Fruit fly (Drosophila melanogaster) whole organism, wandering third instar larva: ENCODE data around the gene cort.

Experiments
- Abd-B ChIP-seq: fragments of >200 bp; optimal IDR thresholded peaks from 2 replicates; lab custom pipeline; 2017; ENCODE audit warnings: missing biosample characterization, missing genetic modification characterization
- CG32264 ChIP-seq: fragments of 200-800 bp; sonication (Bioruptor generic); optimal IDR thresholded peaks from 2 replicates; lab custom pipeline; 2016; ENCODE audit warnings: missing biosample characterization, missing genetic modification characterization
- CG9705 ChIP-seq: fragments of 200-800 bp; sonication (Bioruptor generic); optimal IDR thresholded peaks from 2 replicates; lab custom pipeline; 2018; ENCODE audit warnings: missing biosample characterization, mild to moderate bottlenecking, missing genetic modification characterization
- CrebA ChIP-seq: fragments of 200-800 bp; sonication (Bioruptor generic); optimal IDR thresholded peaks from 2 replicates; lab custom pipeline; 2016; ENCODE audit warnings: missing biosample characterization, mild to moderate bottlenecking, missing genetic modification characterization, borderline replicate concordance
- Dfd ChIP-seq: fragments of >200 bp; optimal IDR thresholded peaks from 2 replicates; lab custom pipeline; 2017; ENCODE audit warnings: missing biosample characterization, missing genetic modification characterization
- Dif ChIP-seq: fragments of 200-275, 200-300 bp; sonication (Bioruptor generic); optimal IDR thresholded peaks from 2 replicates; lab custom pipeline; 2018; ENCODE audit warnings: missing biosample characterization, missing genetic modification characterization; ENCODE audit not compliant: partially characterized antibody
- GATAd ChIP-seq: sonication (Bioruptor generic); optimal IDR thresholded peaks from 2 replicates; lab custom pipeline; 2016; ENCODE audit warnings: missing biosample characterization, missing genetic modification characterization
- HLH106 ChIP-seq: fragments of 200-800 bp; optimal IDR thresholded peaks from 3 replicates; lab custom pipeline; 2019; ENCODE audit warnings: missing biosample characterization, mild to moderate bottlenecking, missing genetic modification characterization, moderate library complexity
- Hnf4 ChIP-seq: fragments of 200-800 bp; sonication (Bioruptor generic); optimal IDR thresholded peaks from 2 replicates; lab custom pipeline; 2016; ENCODE audit warnings: missing biosample characterization, mild to moderate bottlenecking, missing genetic modification characterization
- Hr78 ChIP-seq: fragments of >200 bp; optimal IDR thresholded peaks from 2 replicates; lab custom pipeline; 2017; ENCODE audit warnings: missing biosample characterization, missing genetic modification characterization
- Hr83 ChIP-seq: fragments of 200-300 bp; sonication (Bioruptor generic); optimal IDR thresholded peaks from 2 replicates; lab custom pipeline; 2016; ENCODE audit warnings: missing biosample characterization, mild to moderate bottlenecking, missing genetic modification characterization, moderate library complexity; ENCODE audit not compliant: poor library complexity, severe bottlenecking
- Jra ChIP-seq: sonication (Bioruptor generic); optimal IDR thresholded peaks from 2 replicates; lab custom pipeline; 2016; ENCODE audit warnings: missing biosample characterization, missing genetic modification characterization
- Mio ChIP-seq: sonication (Bioruptor generic); optimal IDR thresholded peaks from 2 replicates; lab custom pipeline; 2016; ENCODE audit warnings: missing biosample characterization, missing genetic modification characterization
- Myc ChIP-seq: fragments of >200 bp; optimal IDR thresholded peaks from 2 replicates; lab custom pipeline; 2017
- N ChIP-seq: fragments of >200 bp; optimal IDR thresholded peaks from 2 replicates; lab custom pipeline; 2018; ENCODE audit warnings: missing biosample characterization, missing external identifiers, missing genetic modification characterization
- OdsH ChIP-seq: fragments of 200-800 bp; sonication (Bioruptor generic); optimal IDR thresholded peaks from 2 replicates; lab custom pipeline; 2016; ENCODE audit warnings: missing biosample characterization, mild to moderate bottlenecking, missing genetic modification characterization
- Sp1 ChIP-seq: fragments of 200-800 bp; sonication (Bioruptor generic); optimal IDR thresholded peaks from 3 replicates; lab custom pipeline; 2019; ENCODE audit warnings: missing biosample characterization, mild to moderate bottlenecking, missing genetic modification characterization, moderate library complexity
- Vsx2 ChIP-seq: fragments of 200-300, 225-300 bp; sonication (Bioruptor generic); optimal IDR thresholded peaks from 2 replicates; lab custom pipeline; 2018; ENCODE audit warnings: missing biosample characterization, missing genetic modification characterization; ENCODE audit not compliant: partially characterized antibody
- br ChIP-seq: fragments of 200-800 bp; sonication (Bioruptor generic); optimal IDR thresholded peaks from 2 replicates; lab custom pipeline; 2016; ENCODE audit warnings: missing biosample characterization, missing genetic modification characterization
- brk ChIP-seq: fragments of 200-800 bp; sonication (Bioruptor generic); optimal IDR thresholded peaks from 2 replicates; lab custom pipeline; 2016; ENCODE audit warnings: missing biosample characterization, mild to moderate bottlenecking, missing genetic modification characterization
- dl ChIP-seq, 2 experiments: fragments of 175-275, 200-275 bp in 1 of 2; fragments of 200-275 bp in 1 of 2; sonication (Bioruptor generic); optimal IDR thresholded peaks; lab custom pipeline; 2018; ENCODE audit warnings: mild to moderate bottlenecking in 2 of 2, missing biosample characterization in 2 of 2, missing genetic modification characterization in 2 of 2, moderate library complexity in 2 of 2; ENCODE audit not compliant: partially characterized antibody in 2 of 2, insufficient read depth in 1 of 2
- dmrt93B ChIP-seq: fragments of 200-800 bp; sonication (Bioruptor generic); optimal IDR thresholded peaks from 2 replicates; lab custom pipeline; 2018; ENCODE audit warnings: missing biosample characterization, mild to moderate bottlenecking, missing genetic modification characterization
- dsf ChIP-seq: sonication (Bioruptor generic); optimal IDR thresholded peaks from 2 replicates; lab custom pipeline; 2016; ENCODE audit warnings: missing biosample characterization, missing genetic modification characterization, borderline replicate concordance
- ey ChIP-seq: fragments of 200-800 bp; sonication (Bioruptor generic); optimal IDR thresholded peaks from 2 replicates; lab custom pipeline; 2016; ENCODE audit warnings: missing biosample characterization, missing genetic modification characterization
- foxo ChIP-seq, 2 experiments: fragments of 200-800 bp; sonication (Bioruptor generic); optimal IDR thresholded peaks; 2 replicates in 1 of 2; 3 replicates in 1 of 2; lab custom pipeline; 2016 to 2017; ENCODE audit warnings: missing biosample characterization in 2 of 2, missing genetic modification characterization in 2 of 2
- fru ChIP-seq: fragments of 200-800 bp; sonication (Bioruptor generic); optimal IDR thresholded peaks from 3 replicates; lab custom pipeline; 2016; ENCODE audit warnings: missing biosample characterization, mild to moderate bottlenecking, missing genetic modification characterization
- h ChIP-seq: fragments of 200-800 bp; sonication (Bioruptor generic); optimal IDR thresholded peaks from 3 replicates; lab custom pipeline; 2016; ENCODE audit warnings: missing biosample characterization, mild to moderate bottlenecking, missing genetic modification characterization
- jim ChIP-seq: fragments of 175-275, 200-325 bp; sonication (Bioruptor generic); optimal IDR thresholded peaks from 2 replicates; lab custom pipeline; 2016; ENCODE audit warnings: missing biosample characterization, mild to moderate bottlenecking, missing genetic modification characterization
- lola ChIP-seq: fragments of >200 bp; optimal IDR thresholded peaks from 2 replicates; lab custom pipeline; 2017; ENCODE audit warnings: missing biosample characterization, missing genetic modification characterization
- psq ChIP-seq: fragments of 200-800 bp; sonication (Bioruptor generic); optimal IDR thresholded peaks from 3 replicates; lab custom pipeline; 2017; ENCODE audit warnings: missing biosample characterization, mild to moderate bottlenecking, missing genetic modification characterization, moderate library complexity
- rgr ChIP-seq: fragments of 200-800 bp; sonication (Bioruptor generic); optimal IDR thresholded peaks from 3 replicates; lab custom pipeline; 2016; ENCODE audit warnings: missing biosample characterization, mild to moderate bottlenecking, missing genetic modification characterization
- sage ChIP-seq: fragments of 200-800 bp; sonication (Bioruptor generic); optimal IDR thresholded peaks from 2 replicates; lab custom pipeline; 2016; ENCODE audit warnings: missing biosample characterization, mild to moderate bottlenecking, missing genetic modification characterization
- sv ChIP-seq: fragments of 200-800 bp; sonication (Bioruptor generic); optimal IDR thresholded peaks from 3 replicates; lab custom pipeline; 2016; ENCODE audit warnings: missing biosample characterization, missing genetic modification characterization
- tai ChIP-seq: sonication (Bioruptor generic); optimal IDR thresholded peaks from 2 replicates; lab custom pipeline; 2016; ENCODE audit warnings: missing biosample characterization, missing genetic modification characterization
- usp ChIP-seq: fragments of >200 bp; optimal IDR thresholded peaks from 2 replicates; lab custom pipeline; 2017; ENCODE audit warnings: missing biosample characterization, missing genetic modification characterization
- woc ChIP-seq: sonication (Bioruptor generic); optimal IDR thresholded peaks from 2 replicates; lab custom pipeline; 2016; ENCODE audit warnings: missing biosample characterization, mild to moderate bottlenecking, missing genetic modification characterization

The cort gene

DNA sequence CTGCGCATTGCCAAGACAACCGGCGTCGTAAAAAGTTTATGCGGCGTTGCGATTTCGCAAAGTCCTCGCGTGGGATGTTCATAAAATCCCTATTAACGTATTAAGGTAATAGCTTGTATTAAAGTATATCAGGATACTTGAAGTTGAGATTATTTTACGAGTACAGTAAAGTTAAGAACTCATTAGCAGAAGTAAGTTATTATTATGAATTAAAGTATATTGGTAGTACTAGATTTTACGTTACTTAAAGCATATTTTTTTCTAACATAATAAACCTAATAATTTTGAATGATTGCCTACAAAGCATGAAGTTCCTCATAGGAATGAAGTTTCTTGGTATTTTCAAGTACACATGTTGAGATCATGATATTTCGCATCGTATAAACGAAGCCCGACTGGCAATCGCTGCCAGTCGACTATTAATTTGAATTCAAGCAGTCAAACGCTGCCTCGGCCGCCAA, 17.4 kb upstream of the cort start:
- TF ChIP-seq rgr (GFP tag; lab: Kevin White, UChicago) (peak; percentile 24), brk (GFP tag; lab: Kevin White, UChicago) (no peak), ey (peak; percentile 23), OdsH (GFP tag; lab: Kevin White, UChicago) (peak; percentile 45), Sp1 (GFP tag; lab: Kevin White, UChicago) (peak; percentile 65), lola (GFP tag; lab: Kevin White, UChicago) (no peak), Myc (lab: Kevin White, UChicago) (no peak), HLH106 (tag; lab: Kevin White, UChicago) (peak; percentile 52), foxo (GFP tag; optimal IDR thresholded peaks at IDR 0.05; lab: Kevin White, UChicago) (peak in 1 of 2 experiments; percentile 56), fru (GFP tag; lab: Kevin White, UChicago) (peak; percentile 49), woc (GFP tag; lab: Kevin White, UChicago) (peak; percentile 35), CG32264 (GFP tag; lab: Kevin White, UChicago) (no peak), h (peak; percentile 65), Mio (GFP tag; lab: Kevin White, UChicago) (no peak), br (GFP tag; lab: Kevin White, UChicago) (peak; percentile 37), usp (no peak), sv (no peak), GATAd (GFP tag; lab: Kevin White, UChicago) (no peak), CG9705 (peak; percentile 18), psq (peak; percentile 40), CrebA (GFP tag; lab: Kevin White, UChicago) (no peak)

DNA sequence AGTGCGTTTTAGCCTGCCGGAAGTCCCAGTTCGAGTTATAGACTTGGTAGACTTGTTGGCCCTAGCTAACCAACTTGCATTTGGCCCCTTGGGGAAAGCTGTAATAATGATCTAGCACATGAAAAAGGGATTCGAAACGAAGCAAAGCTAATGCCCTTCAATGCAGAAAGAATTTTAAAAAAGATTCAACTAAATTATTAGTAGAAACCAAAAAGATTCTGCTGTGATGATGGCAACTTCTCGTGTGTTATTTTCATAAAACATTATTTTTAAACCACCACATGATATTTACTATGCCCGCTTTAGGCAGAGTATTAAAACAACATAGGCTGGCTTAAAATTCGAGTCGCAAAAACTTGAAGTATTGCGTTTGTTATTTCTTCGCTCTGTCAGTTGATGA, 15.6 kb upstream of the cort start:
- TF ChIP-seq Myc (lab: Kevin White, UChicago) (no peak), h (peak; percentile 2), CrebA (GFP tag; lab: Kevin White, UChicago) (no peak)

DNA sequence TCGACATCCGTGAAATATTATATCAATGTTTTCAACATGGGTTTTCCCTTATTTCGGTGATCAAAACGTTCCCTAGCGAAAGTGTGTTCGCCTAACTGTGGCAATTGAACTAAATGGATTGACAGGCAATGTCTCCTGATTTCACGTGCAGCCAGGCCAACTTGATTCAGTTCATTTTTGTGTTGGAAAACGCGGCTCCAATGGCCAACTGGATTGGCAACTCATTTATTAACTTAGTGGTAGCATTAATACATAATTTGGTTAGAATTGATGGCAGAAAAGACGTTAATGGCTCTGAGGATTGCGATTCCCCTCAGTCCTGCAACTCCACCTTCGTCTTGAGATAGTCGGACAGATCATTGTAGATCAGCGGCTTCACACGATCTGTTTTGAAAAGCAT, 10.2 kb upstream of the cort start, which contains the start of gene CG11327:
TSS of gene CG11327 (minus strand) at position 101 of the 400 bp plus-strand sequence.
- TF ChIP-seq Vsx2 (GFP tag; lab: Kevin White, UChicago), result no peak
- TF ChIP-seq usp, result no peak
- TF ChIP-seq psq, result no peak
- no peak for TF ChIP-seq woc (GFP tag; lab: Kevin White, UChicago)
- TF ChIP-seq tai (GFP tag; lab: Kevin White, UChicago), result no peak
- TF ChIP-seq lola (GFP tag; lab: Kevin White, UChicago), result no peak
- TF ChIP-seq Hr83, result no peak
- no peak for TF ChIP-seq CG9705
- no peak for TF ChIP-seq dl (GFP tag; optimal IDR thresholded peaks at IDR 0.05; lab: Kevin White, UChicago; ENCODE audit: insufficient read depth in 1 of 2, partially characterized antibody in 2 of 2)
- TF ChIP-seq Dfd (GFP tag; lab: Kevin White, UChicago), result no peak
- no peak for TF ChIP-seq br (GFP tag; lab: Kevin White, UChicago)
- no peak for TF ChIP-seq HLH106 (tag; lab: Kevin White, UChicago)
- TF ChIP-seq Jra, result no peak

DNA sequence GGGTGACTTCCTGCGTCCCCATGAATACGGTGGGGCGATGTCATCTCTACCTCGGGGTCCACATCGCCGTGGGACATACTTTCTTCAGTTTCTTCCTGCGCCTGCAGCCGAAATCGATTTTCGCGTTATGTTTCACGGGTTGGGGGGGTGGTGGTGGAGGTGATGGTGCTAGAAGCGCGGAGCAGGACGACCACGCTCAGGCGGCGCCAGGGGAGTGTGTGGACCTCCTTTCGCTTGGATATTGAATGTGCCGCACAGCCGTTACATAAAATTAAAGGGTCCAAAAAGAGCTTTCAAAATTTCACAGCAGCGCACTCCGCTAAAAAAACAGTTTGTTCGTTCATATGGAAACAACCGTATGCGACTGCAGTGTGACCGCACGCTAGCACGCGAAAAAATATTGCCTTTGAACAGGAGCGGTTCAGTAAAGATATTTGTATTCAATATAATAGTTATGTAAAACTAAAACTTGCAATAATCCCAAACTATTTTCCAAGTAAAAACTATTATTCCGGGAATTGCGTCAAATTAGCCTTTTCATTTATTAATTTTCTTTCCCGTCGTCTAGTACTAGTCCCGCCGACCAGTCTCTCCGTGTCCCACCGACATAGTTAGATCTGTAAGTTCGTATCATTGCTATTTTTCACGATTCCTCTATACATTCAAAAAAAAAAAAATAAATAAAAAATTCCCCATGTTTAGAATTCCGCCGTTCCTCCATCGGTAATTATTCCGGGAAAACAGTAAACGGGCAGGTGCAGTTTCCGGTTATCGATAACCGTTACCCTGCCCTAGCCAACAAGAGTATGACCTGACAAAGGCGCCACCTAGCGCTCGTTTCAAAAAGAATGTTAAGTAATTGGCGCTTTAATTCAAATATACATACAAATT, 7.8 kb upstream of the cort start, which contains the start of gene Nhe3:
TSS of gene Nhe3 (minus strand) at position 373 of the 891 bp plus-strand sequence.
- no peak for TF ChIP-seq Abd-B
- no peak for TF ChIP-seq Hr78 (GFP tag; lab: Kevin White, UChicago)
- no peak for TF ChIP-seq Mio (GFP tag; lab: Kevin White, UChicago)
- peak; percentile 85 for TF ChIP-seq h
- peak; percentile 63 for TF ChIP-seq psq
- no peak for TF ChIP-seq tai (GFP tag; lab: Kevin White, UChicago)
- peak in 1 of 2 experiments; percentile 84 for TF ChIP-seq foxo (GFP tag; optimal IDR thresholded peaks at IDR 0.05; lab: Kevin White, UChicago)
- peak; percentile 53 for TF ChIP-seq CG9705
- TF ChIP-seq fru (GFP tag; lab: Kevin White, UChicago), result peak; percentile 42
- peak; percentile 75 for TF ChIP-seq Hnf4
- TF ChIP-seq dmrt93B, result peak; percentile 2
- TF ChIP-seq CG32264 (GFP tag; lab: Kevin White, UChicago), result no peak
- TF ChIP-seq HLH106 (tag; lab: Kevin White, UChicago), result peak; percentile 77
- peak; percentile 82 for TF ChIP-seq OdsH (GFP tag; lab: Kevin White, UChicago)
- no peak for TF ChIP-seq N (GFP tag; lab: Kevin White, UChicago)
- peak; percentile 86 for TF ChIP-seq sv
- peak; percentile 72 for TF ChIP-seq Sp1 (GFP tag; lab: Kevin White, UChicago)
- TF ChIP-seq rgr (GFP tag; lab: Kevin White, UChicago), result peak; percentile 78
- peak; percentile 37 for TF ChIP-seq dsf
- TF ChIP-seq woc (GFP tag; lab: Kevin White, UChicago), result peak; percentile 76
- no peak for TF ChIP-seq Dfd (GFP tag; lab: Kevin White, UChicago)
- peak; percentile 44 for TF ChIP-seq Hr83
- no peak for TF ChIP-seq usp
- TF ChIP-seq sage, result peak; percentile 24
- TF ChIP-seq br (GFP tag; lab: Kevin White, UChicago), result peak; percentile 80
- TF ChIP-seq Myc (lab: Kevin White, UChicago), result no peak
- no peak for TF ChIP-seq Dif (GFP tag; lab: Kevin White, UChicago)
- peak; percentile 82 for TF ChIP-seq ey
- TF ChIP-seq Jra, result peak; percentile 68
- no peak for TF ChIP-seq lola (GFP tag; lab: Kevin White, UChicago)
- TF ChIP-seq Vsx2 (GFP tag; lab: Kevin White, UChicago), result peak; percentile 32
- TF ChIP-seq jim (GFP tag; lab: Kevin White, UChicago), result peak; percentile 61
